Worm (Caenorhabditis elegans) whole organism, early embryonic: ENCODE data around the gene F35F10.14.

Experiments used
- B0310.2 ChIP-seq: sonication (generic microtip); optimal IDR thresholded peaks from 2 replicates; lab custom pipeline; 2016; ENCODE audit warnings: mild to moderate bottlenecking, missing genetic modification characterization, missing compliant biosample characterization
- F13C5.2 ChIP-seq: sonication (generic microtip); optimal IDR thresholded peaks from 2 replicates; lab custom pipeline; 2017; ENCODE audit warnings: mild to moderate bottlenecking, missing genetic modification characterization, inconsistent platforms, missing compliant biosample characterization
- aly-1 ChIP-seq: sonication (generic microtip); optimal IDR thresholded peaks from 2 replicates; lab custom pipeline; 2016; ENCODE audit warnings: missing genetic modification characterization, missing compliant biosample characterization
- ama-1 ChIP-seq: fragments of 150-350 bp; optimal IDR thresholded peaks from 2 replicates; lab custom pipeline; 2014
- ceh-13 ChIP-seq: fragments of 200-800 bp; sonication (Bioruptor generic); optimal IDR thresholded peaks from 2 replicates; lab custom pipeline; 2018; ENCODE audit warnings: mild to moderate bottlenecking, missing genetic modification characterization, missing compliant biosample characterization
- ceh-36 ChIP-seq: sonication (generic microtip); optimal IDR thresholded peaks from 2 replicates; lab custom pipeline; 2016; ENCODE audit warnings: missing genetic modification characterization, inconsistent platforms, missing compliant biosample characterization
- ets-7 ChIP-seq: sonication (generic microtip); optimal IDR thresholded peaks from 2 replicates; lab custom pipeline; 2016; ENCODE audit warnings: missing genotype, missing genetic modification characterization, missing compliant biosample characterization
- flt-1 ChIP-seq: fragments of 200-800 bp; sonication (Bioruptor generic); IDR thresholded peaks from 2 replicates; pipeline ENCODE4 v1.3.6; 2022; ENCODE audit warnings: missing genetic modification characterization, missing compliant biosample characterization
- hmbx-1 ChIP-seq: sonication (generic microtip); optimal IDR thresholded peaks from 2 replicates; lab custom pipeline; 2016; ENCODE audit warnings: mild to moderate bottlenecking, missing genetic modification characterization, missing compliant biosample characterization
- hmg-4 ChIP-seq: fragments of 200-800 bp; sonication (Bioruptor generic); optimal IDR thresholded peaks from 2 replicates; lab custom pipeline; 2018; ENCODE audit warnings: mild to moderate bottlenecking, missing genetic modification characterization, missing compliant biosample characterization
- hnd-1 ChIP-seq: sonication (generic microtip); optimal IDR thresholded peaks from 2 replicates; lab custom pipeline; 2016; ENCODE audit warnings: missing genetic modification characterization, missing compliant biosample characterization
- pes-1 ChIP-seq: fragments of 200-800 bp; sonication (Bioruptor generic); IDR thresholded peaks from 2 replicates; pipeline ENCODE4 v1.3.6; 2022; ENCODE audit warnings: missing genetic modification reagents, missing genetic modification characterization, missing compliant biosample characterization
- scrt-1 ChIP-seq: fragments of 200-800 bp; sonication (Bioruptor generic); IDR thresholded peaks from 2 replicates; pipeline ENCODE4 v1.3.6; 2022; ENCODE audit warnings: missing genetic modification characterization, missing compliant biosample characterization
- sea-1 ChIP-seq: fragments of 200-800 bp; sonication (Bioruptor generic); conservative IDR thresholded peaks from 2 replicates; pipeline ENCODE4 v1.3.6; 2022; ENCODE audit warnings: missing genetic modification characterization, missing compliant biosample characterization
- tbx-11 ChIP-seq: fragments of 200-800 bp; sonication (Bioruptor generic); IDR thresholded peaks from 2 replicates; pipeline ENCODE4 v1.3.6; 2022; ENCODE audit warnings: missing genetic modification characterization, missing compliant biosample characterization
- tbx-37 ChIP-seq: fragments of 200-800 bp; sonication (Bioruptor generic); conservative IDR thresholded peaks from 2 replicates; pipeline ENCODE4 v1.3.6; 2022; ENCODE audit warnings: missing genetic modification reagents, missing genetic modification characterization, missing compliant biosample characterization
- tra-4 ChIP-seq: sonication (generic microtip); optimal IDR thresholded peaks from 2 replicates; lab custom pipeline; 2017; ENCODE audit warnings: missing genetic modification characterization, missing compliant biosample characterization

F35F10.14 gene

ce11 chrV:3332023-3332422, 12.1 kb upstream of the F35F10.14 start, which contains the start of gene C17B7.9:
Gene C17B7.9, minus strand, starts transcription at chrV:3332123.
- TF ChIP-seq ceh-36 (no peak), sea-1 (GFP tag; lab: Robert Waterston, UW) (no peak), tbx-37 (GFP tag; lab: Robert Waterston, UW) (no peak), tbx-11 (GFP tag; lab: Robert Waterston, UW) (no peak), ama-1 (lab: Kevin White, UChicago) (no peak), B0310.2 (no peak), tra-4 (tag; lab: Kevin White, UChicago) (no peak), hmbx-1 (tag; lab: Kevin White, UChicago) (no peak), hnd-1 (no peak), hmg-4 (GFP tag; lab: Kevin White, UChicago) (no peak)

ce11 chrV:3324178-3324577, 4.3 kb upstream of the F35F10.14 start, which contains the start of gene C17B7.8:
Gene C17B7.8, minus strand, starts transcription at chrV:3324278.
- TF ChIP-seq aly-1 (tag; lab: Kevin White, UChicago) = no peak
- TF ChIP-seq scrt-1 = no peak
- TF ChIP-seq F13C5.2 = no peak
- TF ChIP-seq ets-7 = no peak
- no peak for TF ChIP-seq ceh-36
- TF ChIP-seq hnd-1 = no peak
- TF ChIP-seq ceh-13 (GFP tag; lab: Kevin White, UChicago) = no peak

ce11 chrV:3320432-3320831, 527 bp upstream of the F35F10.14 start, which contains the start of gene C17B7.14:
Gene C17B7.14, minus strand, starts transcription at chrV:3320532.
- no peak for TF ChIP-seq F13C5.2
- TF ChIP-seq hmbx-1 (tag; lab: Kevin White, UChicago) = no peak
- no peak for TF ChIP-seq hnd-1
- no peak for TF ChIP-seq ceh-13 (GFP tag; lab: Kevin White, UChicago)
- no peak for TF ChIP-seq tbx-37 (GFP tag; lab: Robert Waterston, UW)
- no peak for TF ChIP-seq hmg-4 (GFP tag; lab: Kevin White, UChicago)
- TF ChIP-seq tbx-11 (GFP tag; lab: Robert Waterston, UW) = no peak
- TF ChIP-seq scrt-1 = no peak
- no peak for TF ChIP-seq tra-4 (tag; lab: Kevin White, UChicago)
- no peak for TF ChIP-seq sea-1 (GFP tag; lab: Robert Waterston, UW)
- TF ChIP-seq ama-1 (lab: Kevin White, UChicago) = no peak
- TF ChIP-seq ceh-36 = no peak
- TF ChIP-seq B0310.2 = no peak
- no peak for TF ChIP-seq flt-1 (GFP tag; lab: Robert Waterston, UW)
- TF ChIP-seq aly-1 (tag; lab: Kevin White, UChicago) = no peak
- TF ChIP-seq ets-7 = no peak
- TF ChIP-seq pes-1 (GFP tag; lab: Robert Waterston, UW) = no peak

- TF ChIP-seq ama-1 (lab: Kevin White, UChicago) = no peak
- no peak for TF ChIP-seq tbx-11 (GFP tag; lab: Robert Waterston, UW)
- TF ChIP-seq hnd-1 = no peak
These were observed 930 bp downstream of the F35F10.14 start, which contains the start of gene F35F10.13 for ce11 chrV:3318975-3319374. Gene F35F10.13, minus strand, starts transcription at chrV:3319075.

ce11 chrV:3316108-3316507, 3.8 kb downstream of the F35F10.14 start, which contains the start of gene F35F10.1:
Gene F35F10.1, plus strand, starts transcription at chrV:3316307.
- no peak for TF ChIP-seq tbx-11 (GFP tag; lab: Robert Waterston, UW)
- TF ChIP-seq pes-1 (GFP tag; lab: Robert Waterston, UW) = no peak
- no peak for TF ChIP-seq ets-7
- no peak for TF ChIP-seq tra-4 (tag; lab: Kevin White, UChicago)

- TF ChIP-seq ceh-36 = no peak
- no peak for TF ChIP-seq ceh-13 (GFP tag; lab: Kevin White, UChicago)
- TF ChIP-seq tbx-37 (GFP tag; lab: Robert Waterston, UW) = no peak
- no peak for TF ChIP-seq tbx-11 (GFP tag; lab: Robert Waterston, UW)
- no peak for TF ChIP-seq hmbx-1 (tag; lab: Kevin White, UChicago)
- no peak for TF ChIP-seq flt-1 (GFP tag; lab: Robert Waterston, UW)
- TF ChIP-seq F13C5.2 = no peak
- TF ChIP-seq sea-1 (GFP tag; lab: Robert Waterston, UW) = no peak
These were observed 4.6 kb downstream of the F35F10.14 start, which contains the start of gene arrd-19 for ce11 chrV:3315308-3315707. Gene arrd-19, minus strand, starts transcription at chrV:3315516.

ce11 chrV:3312067-3312666, 7.7 kb downstream of the F35F10.14 start, which contains the start of gene arrd-18:
Gene arrd-18, minus strand, starts transcription at chrV:3312117.
- no peak for TF ChIP-seq tbx-11 (GFP tag; lab: Robert Waterston, UW)
- no peak for TF ChIP-seq flt-1 (GFP tag; lab: Robert Waterston, UW)
- no peak for TF ChIP-seq tra-4 (tag; lab: Kevin White, UChicago)
- no peak for TF ChIP-seq sea-1 (GFP tag; lab: Robert Waterston, UW)
- TF ChIP-seq pes-1 (GFP tag; lab: Robert Waterston, UW) = no peak
- no peak for TF ChIP-seq hnd-1
- no peak for TF ChIP-seq F13C5.2
- no peak for TF ChIP-seq aly-1 (tag; lab: Kevin White, UChicago)
- no peak for TF ChIP-seq ama-1 (lab: Kevin White, UChicago)

ce11 chrV:3308169-3308568, 11.7 kb downstream of the F35F10.14 start, which contains the start of gene srbc-3:
Gene srbc-3, plus strand, starts transcription at chrV:3308469.
- no peak for TF ChIP-seq sea-1 (GFP tag; lab: Robert Waterston, UW)
- TF ChIP-seq scrt-1 = no peak
- TF ChIP-seq tbx-37 (GFP tag; lab: Robert Waterston, UW) = no peak
- no peak for TF ChIP-seq hmg-4 (GFP tag; lab: Kevin White, UChicago)
